Fruit fly (Drosophila melanogaster) whole organism, prepupa: ENCODE data around the gene mnb.

Source experiments
- CG16779 ChIP-seq: fragments of 200-800 bp; sonication (Bioruptor generic); optimal IDR thresholded peaks from 3 replicates; lab custom pipeline; 2017; ENCODE audit warnings: missing biosample characterization, mild to moderate bottlenecking, missing genetic modification characterization
- CG32006 ChIP-seq: fragments of 200-800 bp; sonication (Bioruptor generic); optimal IDR thresholded peaks from 3 replicates; lab custom pipeline; 2017; ENCODE audit warnings: missing biosample characterization, mild to moderate bottlenecking, missing genetic modification characterization
- CG8632 ChIP-seq: fragments of 200-800 bp; sonication (Bioruptor generic); optimal IDR thresholded peaks from 3 replicates; lab custom pipeline; 2016; ENCODE audit warnings: missing biosample characterization, missing genetic modification characterization
- Eip93F ChIP-seq: fragments of 200-800 bp; sonication (Bioruptor generic); optimal IDR thresholded peaks from 2 replicates; lab custom pipeline; 2016; ENCODE audit warnings: missing biosample characterization, mild to moderate bottlenecking, missing genetic modification characterization
- Gug ChIP-seq: fragments of 200-800 bp; sonication (Bioruptor generic); IDR thresholded peaks from 2 replicates; pipeline ENCODE4 v1.3.6; 2022; ENCODE audit warnings: missing biosample characterization, missing genetic modification characterization
- Hr38 ChIP-seq: sonication (Bioruptor generic); optimal IDR thresholded peaks from 2 replicates; lab custom pipeline; 2016; ENCODE audit warnings: missing biosample characterization, missing genetic modification characterization
- Smox ChIP-seq: fragments of 200-800 bp; sonication (Bioruptor generic); optimal IDR thresholded peaks from 3 replicates; lab custom pipeline; 2016; ENCODE audit warnings: missing biosample characterization, missing genetic modification characterization

- TF ChIP-seq Gug (no peak), Smox (GFP tag; lab: Kevin White, UChicago) (no peak), CG32006 (no peak), Hr38 (GFP tag; lab: Kevin White, UChicago) (no peak), Eip93F (GFP tag; lab: Kevin White, UChicago) (no peak), CG16779 (tag; lab: Kevin White, UChicago) (no peak), CG8632 (no peak)
These were observed 25.5 kb upstream of the mnb start for dm6 chrX:17912514-17912913.
